Fruit fly (Drosophila melanogaster) whole organism, pupa: ENCODE measurements around the gene Taf4.

Experiments used
- CG34367 ChIP-seq: fragments of 200-800 bp; sonication (Bioruptor generic); optimal IDR thresholded peaks from 2 replicates; lab custom pipeline; 2018; ENCODE audit warnings: missing biosample characterization, mild to moderate bottlenecking, missing genetic modification characterization

Taf4 gene

dm6 chr3L:16170006-16170405, 57.0 kb downstream of the Taf4 start, which contains the start of gene CG33796:
TSS of gene CG33796 (minus strand) at chr3L:16170106.
- TF ChIP-seq CG34367: no peak
